Fruit fly (Drosophila melanogaster) whole organism, embryonic: ENCODE results near the gene CG2611.

Experiments
- Bgb ChIP-seq: fragments of 200-800 bp; sonication (Bioruptor generic); IDR thresholded peaks from 2 replicates; pipeline ENCODE4 v1.3.6; 2022; ENCODE audit warnings: missing biosample characterization, missing genetic modification characterization; ENCODE audit not compliant: partially characterized antibody
- CG10267 ChIP-seq: fragments of 200-800 bp; sonication (Bioruptor generic); optimal IDR thresholded peaks from 2 replicates; lab custom pipeline; 2018; ENCODE audit warnings: missing biosample characterization, mild to moderate bottlenecking, missing genetic modification characterization, moderate library complexity
- CG10654 ChIP-seq: fragments of 200-800 bp; sonication (Bioruptor generic); optimal IDR thresholded peaks from 2 replicates; lab custom pipeline; 2016; ENCODE audit warnings: missing biosample characterization, missing genetic modification characterization
- CG12391 ChIP-seq: fragments of 200-800 bp; sonication (Bioruptor generic); optimal IDR thresholded peaks from 3 replicates; lab custom pipeline; 2018; ENCODE audit warnings: missing biosample characterization, mild to moderate bottlenecking, missing genetic modification characterization, moderate library complexity
- CG12659 ChIP-seq: fragments of 200-800 bp; sonication (Bioruptor generic); optimal IDR thresholded peaks from 3 replicates; lab custom pipeline; 2017; ENCODE audit warnings: mild to moderate bottlenecking, missing biosample characterization, missing genetic modification reagents, missing genetic modification characterization
- CG14710 ChIP-seq: fragments of 200-800 bp; sonication (Bioruptor generic); optimal IDR thresholded peaks from 3 replicates; lab custom pipeline; 2019; ENCODE audit warnings: missing biosample characterization, mild to moderate bottlenecking, missing genetic modification characterization, moderate library complexity
- CG15011 ChIP-seq: fragments of 200-800 bp; sonication (Bioruptor generic); optimal IDR thresholded peaks from 3 replicates; lab custom pipeline; 2018; ENCODE audit warnings: missing biosample characterization, mild to moderate bottlenecking, missing genetic modification characterization
- CG15269 ChIP-seq: fragments of 200-800 bp; sonication (Bioruptor generic); optimal IDR thresholded peaks from 2 replicates; lab custom pipeline; 2018; ENCODE audit warnings: missing biosample characterization, mild to moderate bottlenecking, missing genetic modification characterization, moderate library complexity
- CG16779 ChIP-seq: fragments of 200-800 bp; sonication (Bioruptor generic); IDR thresholded peaks from 2 replicates; pipeline ENCODE4 v1.3.6; 2022; ENCODE audit warnings: missing biosample characterization, missing genetic modification characterization
- CG17568 ChIP-seq: fragments of 200-800 bp; sonication (Bioruptor generic); optimal IDR thresholded peaks from 2 replicates; lab custom pipeline; 2018; ENCODE audit warnings: missing biosample characterization, mild to moderate bottlenecking, missing genetic modification characterization, moderate library complexity
- CG2129 ChIP-seq: fragments of 200-800 bp; sonication (Bioruptor generic); IDR thresholded peaks from 2 replicates; pipeline ENCODE4 v1.3.6; 2022; ENCODE audit warnings: missing biosample characterization, missing genetic modification characterization; ENCODE audit not compliant: partially characterized antibody
- CG33557 ChIP-seq: fragments of 200-800 bp; sonication (Bioruptor generic); optimal IDR thresholded peaks from 2 replicates; lab custom pipeline; 2019; ENCODE audit warnings: missing biosample characterization, mild to moderate bottlenecking, missing genetic modification characterization, moderate library complexity
- CG34224 ChIP-seq: fragments of 200-800 bp; sonication (Bioruptor generic); IDR thresholded peaks from 3 replicates; pipeline ENCODE4 v1.3.6; 2022; ENCODE audit warnings: missing biosample characterization, missing genetic modification characterization; ENCODE audit not compliant: partially characterized antibody
- CG7987 ChIP-seq: fragments of 200-800 bp; sonication (Bioruptor generic); optimal IDR thresholded peaks from 2 replicates; lab custom pipeline; 2018; ENCODE audit warnings: missing biosample characterization, mild to moderate bottlenecking, missing genetic modification characterization, moderate library complexity
- D19A ChIP-seq: fragments of 200-800 bp; optimal IDR thresholded peaks from 3 replicates; lab custom pipeline; 2019; ENCODE audit warnings: missing biosample characterization, mild to moderate bottlenecking, missing genetic modification characterization, moderate library complexity
- Elba2 ChIP-seq: fragments of 200-800 bp; sonication (Bioruptor generic); optimal IDR thresholded peaks from 3 replicates; lab custom pipeline; 2016; ENCODE audit warnings: missing biosample characterization, missing genetic modification characterization
- Ets65A ChIP-seq: fragments of 200-800 bp; sonication (Bioruptor generic); peaks from one replicate; lab custom pipeline; 2016; ENCODE audit warnings: missing biosample characterization, missing genetic modification characterization
- HmgD ChIP-seq: fragments of 200-800 bp; sonication (Bioruptor generic); optimal IDR thresholded peaks from 3 replicates; lab custom pipeline; 2016; ENCODE audit warnings: missing biosample characterization, missing genetic modification characterization
- Hr39 ChIP-seq: fragments of >200 bp; optimal IDR thresholded peaks from 2 replicates; lab custom pipeline; 2017
- Lhr ChIP-seq: fragments of 200-800 bp; sonication (Bioruptor generic); optimal IDR thresholded peaks from 3 replicates; lab custom pipeline; 2017; ENCODE audit warnings: mild to moderate bottlenecking, missing biosample characterization, missing genetic modification reagents, missing genetic modification characterization
- Mad ChIP-seq: fragments of 200-800 bp; sonication (Bioruptor generic); optimal IDR thresholded peaks from 2 replicates; lab custom pipeline; 2016; ENCODE audit warnings: missing biosample characterization, missing genetic modification characterization
- Myb ChIP-seq: fragments of 200-800 bp; sonication (Bioruptor generic); optimal IDR thresholded peaks from 2 replicates; lab custom pipeline; 2016; ENCODE audit warnings: missing biosample characterization, missing genetic modification characterization
- Opbp ChIP-seq: fragments of 200-800 bp; sonication (Bioruptor generic); IDR thresholded peaks from 3 replicates; pipeline ENCODE4 v1.3.6; 2022; ENCODE audit warnings: missing biosample characterization, missing genetic modification characterization; ENCODE audit not compliant: partially characterized antibody
- ac ChIP-seq: fragments of 200-800 bp; sonication (Bioruptor generic); optimal IDR thresholded peaks from 3 replicates; lab custom pipeline; 2017; ENCODE audit warnings: missing biosample characterization, mild to moderate bottlenecking, missing genetic modification characterization
- ap ChIP-seq: fragments of 200-800 bp; sonication (Bioruptor generic); IDR thresholded peaks from 2 replicates; pipeline ENCODE4 v1.3.6; 2022; ENCODE audit warnings: missing biosample characterization, missing genetic modification characterization
- ase ChIP-seq: fragments of 200-800 bp; sonication (Bioruptor generic); IDR thresholded peaks from 3 replicates; pipeline ENCODE4 v1.3.6; 2022; ENCODE audit warnings: missing biosample characterization, missing genetic modification characterization
- bab2 ChIP-seq: fragments of 200-800 bp; sonication (Bioruptor generic); optimal IDR thresholded peaks from 2 replicates; lab custom pipeline; 2016; ENCODE audit warnings: missing biosample characterization, missing genetic modification characterization
- bcd ChIP-seq: fragments of 200-800 bp; sonication (Bioruptor generic); optimal IDR thresholded peaks from 2 replicates; lab custom pipeline; 2017; ENCODE audit warnings: missing biosample characterization, mild to moderate bottlenecking, missing genetic modification characterization
- chn ChIP-seq: fragments of 200-800 bp; sonication (Bioruptor generic); optimal IDR thresholded peaks from 2 replicates; lab custom pipeline; 2016; ENCODE audit warnings: missing biosample characterization, missing genetic modification characterization
- da ChIP-seq: fragments of 200-800 bp; sonication (Bioruptor generic); optimal IDR thresholded peaks from 2 replicates; lab custom pipeline; 2016; ENCODE audit warnings: missing biosample characterization, missing genetic modification characterization
- dm ChIP-seq: fragments of 200-800 bp; sonication (Bioruptor generic); optimal IDR thresholded peaks from 3 replicates; lab custom pipeline; 2016; ENCODE audit warnings: missing biosample characterization, missing genetic modification characterization
- dpn ChIP-seq, 2 experiments: fragments of 200-800 bp; sonication (Bioruptor generic); optimal IDR thresholded peaks; 3 replicates each; lab custom pipeline; 2016; ENCODE audit warnings: missing biosample characterization in 2 of 2, missing genetic modification characterization in 2 of 2
- grau ChIP-seq: fragments of 200-800 bp; optimal IDR thresholded peaks from 3 replicates; lab custom pipeline; 2019; ENCODE audit warnings: missing biosample characterization, mild to moderate bottlenecking, missing genetic modification characterization, moderate library complexity
- insv ChIP-seq, 2 experiments: fragments of 200-800 bp; sonication (Bioruptor generic); optimal IDR thresholded peaks; 3 replicates each; lab custom pipeline; 2016 to 2018; ENCODE audit warnings: missing biosample characterization in 2 of 2, missing genetic modification characterization in 2 of 2
- lilli ChIP-seq: fragments of 200-800 bp; sonication (Bioruptor generic); optimal IDR thresholded peaks from 3 replicates; lab custom pipeline; 2016; ENCODE audit warnings: missing biosample characterization, missing genetic modification characterization
- nmo ChIP-seq: fragments of 200-800 bp; sonication (Bioruptor generic); optimal IDR thresholded peaks from 2 replicates; lab custom pipeline; 2018; ENCODE audit warnings: missing biosample characterization, mild to moderate bottlenecking, missing genetic modification characterization, moderate library complexity
- pros ChIP-seq: fragments of 200-800 bp; sonication (Bioruptor generic); optimal IDR thresholded peaks from 3 replicates; lab custom pipeline; 2019; ENCODE audit warnings: missing biosample characterization, mild to moderate bottlenecking, missing genetic modification characterization, moderate library complexity
- stc ChIP-seq: fragments of 200-800 bp; sonication (Bioruptor generic); IDR thresholded peaks from 2 replicates; pipeline ENCODE4 v1.3.6; 2022; ENCODE audit warnings: missing biosample characterization, missing genetic modification characterization
- tin ChIP-seq: fragments of 200-800 bp; sonication (Bioruptor generic); optimal IDR thresholded peaks from 3 replicates; lab custom pipeline; 2016; ENCODE audit warnings: missing biosample characterization, missing genetic modification characterization
- unpg ChIP-seq: fragments of 200-800 bp; sonication (Bioruptor generic); optimal IDR thresholded peaks from 3 replicates; lab custom pipeline; 2018; ENCODE audit warnings: missing biosample characterization, mild to moderate bottlenecking, missing genetic modification characterization, moderate library complexity
- vvl ChIP-seq: fragments of 200-800 bp; sonication (Bioruptor generic); IDR thresholded peaks from 2 replicates; pipeline ENCODE4 v1.3.6; 2022; ENCODE audit warnings: missing biosample characterization, missing genetic modification characterization
- zf30C ChIP-seq: fragments of 200-800 bp; sonication (Bioruptor generic); optimal IDR thresholded peaks from 3 replicates; lab custom pipeline; 2018; ENCODE audit warnings: missing biosample characterization, mild to moderate bottlenecking, missing genetic modification characterization

CG2611 gene

DNA sequence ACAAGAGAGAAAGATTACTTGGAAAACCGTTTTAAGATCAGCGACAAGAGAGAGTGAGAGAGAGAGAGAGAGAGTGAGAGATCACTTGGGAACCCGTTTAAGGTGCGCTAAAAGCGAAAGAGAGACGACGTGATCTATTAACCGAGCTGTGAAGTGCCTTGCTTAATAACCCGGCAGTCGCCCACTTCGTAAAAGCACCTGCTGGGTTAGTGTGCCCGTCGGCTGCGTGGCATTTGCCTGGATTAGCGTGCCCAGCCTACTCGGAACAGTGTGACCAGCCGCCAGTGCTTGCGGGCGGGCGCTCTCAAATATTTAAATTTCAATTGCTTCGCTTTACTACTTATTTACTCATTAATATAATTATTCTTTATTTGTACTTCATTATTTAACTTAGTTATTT, 11.6 kb upstream of the CG2611 start (continued):
- TF ChIP-seq da (GFP tag; lab: Kevin White, UChicago), result no peak
- peak; percentile 35 for TF ChIP-seq nmo (GFP tag; lab: Kevin White, UChicago)
- peak; percentile 49 for TF ChIP-seq vvl
- TF ChIP-seq Opbp (GFP tag; lab: Robert Waterston, UW), result peak; percentile 73; the same call in 2 of the 3 replicates
- TF ChIP-seq Bgb (GFP tag; lab: Robert Waterston, UW), result peak; percentile 65
- TF ChIP-seq D19A (tag; lab: Kevin White, UChicago), result peak; percentile 6
- TF ChIP-seq dm (GFP tag; lab: Kevin White, UChicago), result peak; percentile 32
- TF ChIP-seq Lhr (GFP tag; lab: Kevin White, UChicago), result peak; percentile 98
- TF ChIP-seq CG10267 (tag; lab: Kevin White, UChicago), result peak; percentile 23
- no peak for TF ChIP-seq CG7987 (GFP tag; lab: Kevin White, UChicago)
- no peak for TF ChIP-seq CG15011 (GFP tag; lab: Kevin White, UChicago)
- no peak for TF ChIP-seq CG10654 (GFP tag; lab: Kevin White, UChicago)
- 0 out of 2 replicates have a peak, but pooled peaks have one; percentile 33 for TF ChIP-seq stc (GFP tag; lab: Robert Waterston, UW)
- no peak for TF ChIP-seq bab2 (GFP tag; lab: Kevin White, UChicago)
- TF ChIP-seq CG14710 (tag; lab: Kevin White, UChicago), result peak; percentile 43
- no peak for TF ChIP-seq CG2129 (GFP tag; lab: Robert Waterston, UW)
- peak; percentile 31 for TF ChIP-seq chn
- TF ChIP-seq CG34224, result peak; percentile 45; the same call in 1 of the 3 replicates
- TF ChIP-seq pros (GFP tag; lab: Kevin White, UChicago), result peak; percentile 24
- peak; percentile 32 for TF ChIP-seq HmgD
- TF ChIP-seq CG15269, result peak; percentile 20
- TF ChIP-seq Ets65A, result peak; percentile 72
- no peak for TF ChIP-seq Hr39
- TF ChIP-seq CG17568 (GFP tag; lab: Kevin White, UChicago), result no peak
- TF ChIP-seq Mad, result no peak
- peak; percentile 27 for TF ChIP-seq Myb (GFP tag; lab: Kevin White, UChicago)
- TF ChIP-seq CG12659, result peak; percentile 33

DNA sequence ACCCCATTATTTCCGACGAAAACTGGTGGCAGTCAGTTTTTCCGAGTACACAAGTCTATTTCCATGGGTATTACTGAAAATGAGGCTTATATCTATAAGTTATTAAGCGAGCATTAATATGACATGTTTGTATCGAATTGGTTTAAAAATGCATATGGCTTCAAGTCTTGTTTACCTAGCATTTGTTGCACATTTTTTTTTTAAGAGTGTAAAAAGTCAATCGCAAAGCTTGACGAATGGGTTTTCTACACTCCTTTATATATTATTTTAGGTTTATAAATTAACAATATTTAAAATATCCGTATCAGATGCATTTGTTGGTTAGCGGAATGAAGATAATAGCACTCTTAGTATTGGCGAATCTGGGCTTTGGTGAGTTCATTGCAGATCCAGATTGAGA, 10.2 kb upstream of the CG2611 start, which contains the start of gene CG31680:
CG31680 (plus strand) TSS at position 301 of the 400 bp plus-strand sequence.
- TF ChIP-seq tin, result no peak
- no peak for TF ChIP-seq ase (GFP tag; lab: Robert Waterston, UW)
- TF ChIP-seq insv (GFP tag; optimal IDR thresholded peaks at IDR 0.05; lab: Kevin White, UChicago), result no peak
- no peak for TF ChIP-seq CG12391 (tag; lab: Kevin White, UChicago)
- no peak for TF ChIP-seq zf30C (GFP tag; lab: Kevin White, UChicago)
- no peak for TF ChIP-seq CG33557 (GFP tag; lab: Kevin White, UChicago)
- TF ChIP-seq ac, result no peak
- TF ChIP-seq CG16779 (GFP tag; lab: Robert Waterston, UW), result no peak
- TF ChIP-seq ap (GFP tag; lab: Robert Waterston, UW), result no peak
- no peak for TF ChIP-seq grau (tag; lab: Kevin White, UChicago)
- TF ChIP-seq Elba2 (GFP tag; lab: Kevin White, UChicago), result no peak
- no peak for TF ChIP-seq unpg (GFP tag; lab: Kevin White, UChicago)
- TF ChIP-seq dpn (GFP tag; optimal IDR thresholded peaks at IDR 0.05; lab: Kevin White, UChicago), result no peak
- no peak for TF ChIP-seq CG15269
- no peak for TF ChIP-seq lilli
- TF ChIP-seq bcd (GFP tag; lab: Kevin White, UChicago), result no peak
